Fruit fly (Drosophila melanogaster) S2 (cell line): ENCODE results near the gene DNAlig3.
A peak's percentile ranks its signal among the peaks of the same experiment; 100 is the strongest.

Experiments used
- CG8478 ChIP-seq: fragments of >200 bp; optimal IDR thresholded peaks from 2 replicates; lab custom pipeline; 2018
- CTCF ChIP-seq, 2 experiments: fragments of >200 bp; optimal IDR thresholded peaks; 2 replicates each; lab custom pipeline; 2018

The DNAlig3 gene

DNA sequence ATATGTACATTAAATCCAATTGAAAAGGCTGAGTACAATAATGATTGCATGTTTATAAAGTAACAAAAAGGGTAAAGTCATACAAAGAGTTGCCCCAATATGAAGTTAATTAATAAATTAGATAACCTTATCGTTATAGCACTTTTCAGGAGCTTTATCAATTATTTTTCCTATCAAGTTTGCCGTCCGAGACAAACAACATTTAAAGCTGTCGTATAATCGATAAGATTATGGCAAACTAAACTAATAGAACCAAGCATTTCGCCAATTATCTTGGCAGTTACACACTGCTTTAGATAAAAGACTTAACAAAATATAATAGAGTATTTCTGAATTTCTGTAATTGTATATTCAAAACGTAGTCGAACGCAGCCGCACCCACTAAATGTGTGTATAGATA lies 3.5 kb upstream of the DNAlig3 start:
- TF ChIP-seq CG8478 (lab: Kevin White, UChicago) (no peak), CTCF (optimal IDR thresholded peaks at IDR 0.05; lab: Kevin White, UChicago) (no peak)

DNA sequence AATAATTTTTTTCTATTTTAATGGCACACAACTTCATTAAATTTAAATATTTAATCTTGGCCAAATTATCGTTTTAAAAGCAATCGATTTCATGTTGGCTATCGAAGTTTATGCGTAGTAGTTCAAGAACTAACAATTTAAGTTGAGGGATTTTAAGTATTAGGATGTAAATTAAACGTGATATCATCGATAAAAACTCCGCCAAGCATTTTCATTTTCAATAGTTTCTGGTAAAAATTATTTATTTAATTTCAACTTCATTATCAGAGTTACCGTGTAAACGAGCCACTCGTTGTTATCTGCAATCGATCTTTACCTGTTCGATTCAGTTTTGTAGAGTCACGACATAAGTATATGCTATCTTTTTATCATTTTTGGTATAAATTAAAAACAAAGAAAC lies 1.3 kb upstream of the DNAlig3 start:
- no peak for TF ChIP-seq CTCF (optimal IDR thresholded peaks at IDR 0.05; lab: Kevin White, UChicago)
- no peak for TF ChIP-seq CG8478 (lab: Kevin White, UChicago)

DNA sequence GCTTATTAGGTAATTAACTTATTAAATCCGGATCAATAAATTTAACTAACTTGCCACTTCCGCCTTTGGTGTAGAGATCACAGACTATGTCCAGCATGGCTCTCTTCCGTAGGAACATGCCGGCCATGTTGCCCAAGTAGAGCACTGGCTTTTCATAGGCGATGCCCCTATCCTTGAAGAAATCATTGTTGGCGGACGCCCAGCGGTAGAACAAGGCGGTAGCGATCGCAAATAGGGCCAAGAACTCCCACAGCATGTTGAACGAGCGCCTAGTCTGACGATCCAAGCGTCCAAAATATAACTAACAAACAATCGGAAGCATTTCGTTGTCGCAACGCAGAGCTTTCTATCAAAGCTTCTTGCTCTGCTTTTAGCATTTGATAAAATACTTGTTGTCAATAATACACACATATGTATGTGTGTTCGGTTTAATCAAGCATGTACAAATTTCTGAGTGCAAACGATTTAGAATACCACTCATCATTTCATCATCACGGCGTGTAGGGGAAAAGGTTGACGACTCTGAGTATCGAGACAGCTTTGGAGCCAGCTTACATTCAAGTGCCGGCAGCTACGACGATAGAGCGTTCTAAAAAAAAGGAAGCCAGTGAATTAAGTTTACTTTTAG lies 2.9 kb downstream of the DNAlig3 start, which contains the start of gene Cyp9f3:
Gene Cyp9f3, minus strand, starts transcription at position 310 of the 628 bp plus-strand sequence.
- TF ChIP-seq CG8478 (lab: Kevin White, UChicago) = no peak
- TF ChIP-seq CTCF (optimal IDR thresholded peaks at IDR 0.05; lab: Kevin White, UChicago) = no peak

DNA sequence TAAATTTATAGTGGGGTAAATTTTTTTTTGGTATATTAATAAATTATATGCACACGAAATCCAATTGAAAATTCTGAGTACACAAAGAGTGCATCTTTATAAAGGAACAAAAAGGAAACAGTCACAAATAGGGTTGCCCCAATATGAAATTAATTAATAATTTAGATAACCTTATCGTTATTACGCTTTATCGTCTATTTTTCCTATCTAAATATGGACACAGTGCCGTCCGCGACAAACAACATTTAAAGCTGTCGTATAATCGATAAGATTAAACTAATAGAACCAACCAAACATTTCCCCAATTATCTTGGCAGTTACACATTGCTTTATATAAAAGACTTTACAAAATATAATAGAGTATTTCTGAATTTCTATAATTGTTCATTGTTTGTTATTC lies 3.6 kb downstream of the DNAlig3 start:
- TF ChIP-seq CTCF (optimal IDR thresholded peaks at IDR 0.05; lab: Kevin White, UChicago) = no peak
- TF ChIP-seq CG8478 (lab: Kevin White, UChicago) = no peak

DNA sequence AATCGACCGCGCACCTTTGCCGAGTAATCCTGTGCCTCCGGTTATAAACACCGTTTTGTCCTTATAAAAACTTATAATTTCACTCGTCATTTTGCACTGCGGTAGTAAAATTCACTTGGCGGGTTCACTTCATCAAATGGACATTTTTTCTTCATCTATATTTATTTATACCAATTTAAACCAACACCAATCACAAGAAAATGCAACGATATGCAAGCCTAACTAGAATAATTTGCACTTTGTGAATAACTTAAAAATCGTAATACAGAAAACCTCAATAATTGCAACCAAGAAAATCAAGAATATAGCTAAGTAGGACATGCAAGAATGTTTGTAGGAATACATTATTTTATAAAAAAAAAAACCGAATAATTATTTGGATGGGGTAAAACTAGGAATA lies 5.8 kb downstream of the DNAlig3 start, which contains the start of the genes CG10096 and CG10097:
Gene CG10096, minus strand, starts transcription at position 101 of the 400 bp plus-strand sequence.
Gene CG10097, minus strand, starts transcription at position 101 of the 400 bp plus-strand sequence.
- no peak for TF ChIP-seq CTCF (optimal IDR thresholded peaks at IDR 0.05; lab: Kevin White, UChicago)
- TF ChIP-seq CG8478 (lab: Kevin White, UChicago) = no peak

DNA sequence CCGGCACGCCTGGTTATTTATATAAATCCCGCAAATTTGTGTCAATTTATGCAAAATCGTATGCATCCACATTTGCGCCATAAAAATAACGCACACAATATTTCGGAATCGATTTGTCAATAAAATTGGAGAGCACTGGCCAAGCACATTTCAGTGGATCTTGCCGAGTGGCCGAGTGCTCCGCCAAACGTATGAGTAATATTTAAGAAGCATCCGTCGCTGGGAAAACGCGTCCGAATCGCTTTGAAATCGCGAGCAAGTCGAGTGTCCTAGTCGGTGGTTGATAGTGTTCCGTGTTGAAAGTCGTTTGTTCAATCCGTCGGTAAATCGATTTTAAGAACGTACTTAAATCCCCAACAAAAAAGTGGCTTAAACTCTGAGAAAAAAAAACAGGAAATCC lies 14.7 kb downstream of the DNAlig3 start, which contains the start of gene CG33098:
Gene CG33098, plus strand, starts transcription at position 224 of the 400 bp plus-strand sequence.
- TF ChIP-seq CTCF (optimal IDR thresholded peaks at IDR 0.05; lab: Kevin White, UChicago) (no peak), CG8478 (lab: Kevin White, UChicago) (no peak)

DNA sequence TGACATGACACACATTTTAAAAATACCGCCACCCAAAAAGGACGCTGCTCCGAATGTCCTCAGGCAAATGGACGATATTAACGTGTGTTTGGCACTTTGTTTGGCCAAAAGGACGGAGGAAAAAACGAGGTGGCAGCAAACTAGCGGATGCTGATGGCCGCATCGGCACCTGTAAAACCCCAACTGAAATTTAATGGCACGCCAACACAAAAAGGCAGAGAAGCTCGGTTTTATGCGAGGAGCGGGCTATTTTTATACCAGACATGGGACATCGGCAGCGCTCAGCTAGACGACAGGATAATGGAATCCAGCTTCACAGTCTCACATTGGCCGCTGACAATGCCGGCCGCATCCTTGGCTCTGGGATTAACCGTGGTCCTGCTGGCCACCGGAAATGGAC lies 15.7 kb downstream of the DNAlig3 start, which contains the start of gene Sol1:
Gene Sol1, plus strand, starts transcription at position 301 of the 400 bp plus-strand sequence.
- no peak for TF ChIP-seq CTCF (optimal IDR thresholded peaks at IDR 0.05; lab: Kevin White, UChicago)
- TF ChIP-seq CG8478 (lab: Kevin White, UChicago) = no peak

DNA sequence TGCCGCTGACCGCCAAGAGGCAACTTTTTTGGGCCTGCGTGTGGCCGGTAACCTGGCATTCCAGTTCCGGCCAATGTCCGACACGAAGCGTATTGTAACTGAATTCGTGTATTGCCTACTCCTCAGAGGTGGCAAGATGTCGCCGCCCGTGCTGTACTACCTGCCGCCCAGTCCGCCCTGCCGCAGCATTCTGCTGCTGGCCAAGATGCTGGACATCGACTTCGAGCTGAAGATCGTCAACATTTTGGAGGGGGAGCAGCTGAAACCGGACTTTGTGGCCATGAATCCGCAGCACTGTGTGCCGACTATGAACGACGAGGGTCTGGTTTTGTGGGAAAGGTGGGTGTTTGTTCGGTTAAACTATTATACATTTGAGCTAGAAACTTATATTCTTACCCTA lies 17.4 kb downstream of the DNAlig3 start:
- no peak for TF ChIP-seq CTCF (optimal IDR thresholded peaks at IDR 0.05; lab: Kevin White, UChicago)
- no peak for TF ChIP-seq CG8478 (lab: Kevin White, UChicago)

DNA sequence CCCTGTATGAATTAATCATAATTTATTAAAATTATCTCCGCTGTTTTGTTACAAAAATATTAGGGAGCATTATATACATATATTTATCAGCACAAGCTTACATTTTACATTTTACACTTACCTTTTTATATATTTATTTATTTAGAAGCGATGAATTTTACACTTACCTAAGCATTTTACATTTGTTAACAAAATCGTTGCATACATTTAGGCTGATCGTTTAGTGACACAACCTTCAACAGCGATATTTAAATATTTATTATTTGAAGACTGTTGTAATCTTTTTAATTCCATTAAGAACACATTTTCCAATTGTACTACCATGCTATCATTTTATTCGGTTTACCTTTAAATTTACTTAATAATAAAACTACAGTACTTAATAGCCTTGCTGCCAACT lies 17.9 kb downstream of the DNAlig3 start:
- TF ChIP-seq CTCF (optimal IDR thresholded peaks at IDR 0.05; lab: Kevin White, UChicago) = peak in 1 of 2 experiments; percentile 29
- TF ChIP-seq CG8478 (lab: Kevin White, UChicago) = no peak

DNA sequence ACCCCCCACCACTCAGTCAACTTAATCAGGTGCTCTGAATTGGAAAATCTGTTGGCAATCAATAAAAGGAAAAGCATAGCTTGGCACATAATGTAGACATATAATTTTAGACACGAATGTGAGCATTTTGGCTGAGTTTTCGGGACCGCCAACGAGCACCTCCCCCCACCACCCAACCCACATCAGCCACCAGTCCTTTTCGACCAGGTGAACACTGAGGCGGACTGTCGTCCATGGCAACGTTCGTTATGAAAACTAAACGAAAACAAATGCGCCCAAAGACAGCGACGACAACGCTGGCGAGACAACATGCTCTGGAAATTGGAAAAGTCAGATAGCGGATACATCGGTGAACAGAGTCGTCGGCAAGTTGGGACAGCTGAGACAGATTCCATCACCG lies 18.6 kb downstream of the DNAlig3 start, which contains the start of gene GstD11:
Gene GstD11, plus strand, starts transcription at position 301 of the 400 bp plus-strand sequence.
- no peak for TF ChIP-seq CG8478 (lab: Kevin White, UChicago)
- TF ChIP-seq CTCF (optimal IDR thresholded peaks at IDR 0.05; lab: Kevin White, UChicago) = no peak

DNA sequence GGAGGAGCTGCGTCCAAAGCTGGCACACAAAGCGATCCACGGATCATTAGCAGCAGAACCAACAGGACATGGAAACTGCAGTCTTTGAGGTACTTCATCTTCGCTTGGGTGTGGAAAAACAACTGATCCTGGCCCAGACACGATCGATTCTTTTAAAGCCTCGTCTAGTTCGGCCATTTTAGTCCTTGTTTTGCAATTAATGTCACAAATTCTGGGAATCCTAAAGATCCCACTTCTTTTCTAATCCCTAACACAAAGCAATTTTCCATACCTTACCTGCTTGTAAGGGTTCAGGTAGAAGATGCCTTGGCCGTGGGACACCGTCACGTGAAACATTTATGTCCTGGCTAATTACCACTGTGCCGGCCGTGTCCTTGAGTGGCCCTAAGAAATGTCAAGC lies 19.1 kb downstream of the DNAlig3 start, which contains the start of gene CG10035:
Gene CG10035, minus strand, starts transcription at position 129 of the 400 bp plus-strand sequence.
- TF ChIP-seq CG8478 (lab: Kevin White, UChicago) = no peak
- no peak for TF ChIP-seq CTCF (optimal IDR thresholded peaks at IDR 0.05; lab: Kevin White, UChicago)

DNA sequence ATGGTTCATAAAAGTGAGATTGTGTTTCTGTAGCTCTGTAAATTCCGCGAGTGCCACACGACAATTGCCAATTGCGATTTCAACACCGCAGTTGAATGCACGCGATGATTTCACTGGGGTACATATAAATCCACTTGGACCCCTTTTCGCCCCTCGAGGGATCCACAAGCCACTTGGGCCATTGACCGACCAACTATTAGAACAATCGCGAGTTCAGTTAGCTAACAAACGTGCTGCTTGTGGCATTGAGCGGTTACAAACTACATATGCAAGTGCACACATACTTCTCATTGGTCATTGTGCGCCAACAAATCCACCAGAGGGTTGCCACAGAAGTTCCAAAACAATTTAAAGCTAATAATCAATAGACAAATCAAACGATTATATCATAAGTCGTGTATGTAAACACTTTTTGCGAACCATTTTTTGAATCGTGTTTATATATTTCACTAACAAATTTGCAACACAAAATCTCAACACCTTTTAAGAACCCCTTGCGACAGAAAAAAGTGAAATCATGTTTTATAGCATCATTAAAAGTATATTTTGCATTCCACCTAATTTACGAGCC lies 20.4 kb downstream of the DNAlig3 start:
- no peak for TF ChIP-seq CTCF (optimal IDR thresholded peaks at IDR 0.05; lab: Kevin White, UChicago)
- no peak for TF ChIP-seq CG8478 (lab: Kevin White, UChicago)

DNA sequence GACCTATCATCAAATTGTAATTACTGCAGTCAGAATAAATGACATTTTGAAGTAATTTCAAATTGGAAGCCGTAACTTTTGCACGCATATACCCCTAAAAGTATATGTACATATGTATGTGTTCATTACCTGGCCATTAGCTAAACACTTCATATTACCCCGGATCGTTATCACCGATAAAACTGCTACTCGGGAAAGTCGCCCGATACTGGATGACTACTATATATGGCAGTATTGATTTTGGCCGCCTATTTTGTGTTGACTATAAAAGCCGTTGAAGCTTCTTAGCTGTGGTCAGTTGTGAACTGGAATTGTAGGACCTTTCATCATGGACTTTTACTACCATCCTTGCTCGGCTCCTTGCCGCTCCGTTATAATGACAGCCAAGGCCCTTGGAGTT lies 21.9 kb downstream of the DNAlig3 start, which contains the start of gene GstD8:
Gene GstD8, plus strand, starts transcription at position 301 of the 400 bp plus-strand sequence.
- TF ChIP-seq CG8478 (lab: Kevin White, UChicago) (no peak), CTCF (optimal IDR thresholded peaks at IDR 0.05; lab: Kevin White, UChicago) (no peak)

DNA sequence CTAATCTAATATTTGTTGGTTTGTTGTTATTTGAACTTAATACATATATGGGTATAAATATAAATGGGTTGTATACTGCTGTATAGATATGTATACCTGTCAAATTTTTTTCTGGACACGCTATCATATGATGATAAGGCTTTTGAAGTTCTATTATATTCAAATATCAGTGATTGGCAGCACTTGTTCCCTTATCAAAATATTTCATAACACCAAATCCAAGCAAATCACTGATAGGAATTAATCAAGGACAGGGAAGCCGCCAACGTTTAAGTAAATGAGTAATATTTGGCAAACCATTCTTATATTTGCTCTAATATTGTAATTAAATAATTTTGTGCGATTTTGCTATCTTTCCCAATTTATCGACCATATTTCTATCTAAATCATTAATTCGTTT lies 22.4 kb downstream of the DNAlig3 start:
- no peak for TF ChIP-seq CTCF (optimal IDR thresholded peaks at IDR 0.05; lab: Kevin White, UChicago)
- TF ChIP-seq CG8478 (lab: Kevin White, UChicago) = no peak

DNA sequence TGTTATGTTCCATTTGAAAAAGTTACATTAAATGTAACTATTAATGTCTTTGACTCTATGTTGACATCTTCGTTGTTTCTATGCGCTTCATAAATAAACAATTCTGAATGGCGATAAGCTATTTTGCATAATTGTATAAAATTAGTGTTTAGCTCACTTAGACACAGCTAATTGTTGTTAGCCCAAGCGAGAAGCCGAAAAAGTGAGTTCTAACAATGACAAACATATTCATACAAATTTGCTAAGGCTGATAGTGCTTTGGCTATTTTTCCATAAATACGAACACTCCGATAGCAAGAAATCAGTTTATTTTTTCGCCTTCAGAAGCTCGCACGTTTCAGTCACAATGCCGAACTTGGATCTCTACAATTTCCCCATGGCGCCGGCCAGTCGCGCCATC lies 23.4 kb downstream of the DNAlig3 start, which contains the start of gene GstD7:
Gene GstD7, plus strand, starts transcription at position 301 of the 400 bp plus-strand sequence.
- TF ChIP-seq CG8478 (lab: Kevin White, UChicago) (no peak), CTCF (optimal IDR thresholded peaks at IDR 0.05; lab: Kevin White, UChicago) (no peak)
